Worm (Caenorhabditis elegans) whole organism, L4 larva: ENCODE measurements around the gene R10E4.11.

Experiments
- F44E2.7 ChIP-seq: fragments of 200-800 bp; sonication (Bioruptor generic); IDR thresholded peaks from 2 replicates; pipeline ENCODE4 v2.1.2; 2022; ENCODE audit warnings: missing genetic modification characterization, missing compliant biosample characterization
- T26A8.4 ChIP-seq: fragments of 200-800 bp; sonication (Bioruptor generic); IDR thresholded peaks from 2 replicates; pipeline ENCODE4 v1.3.6; 2022; ENCODE audit warnings: missing genetic modification characterization, missing compliant biosample characterization
- Y48G9A.11 ChIP-seq: fragments of 200-800 bp; sonication (Bioruptor generic); IDR thresholded peaks from 2 replicates; pipeline ENCODE4 v1.3.6; 2022; ENCODE audit warnings: missing genetic modification reagents, missing genetic modification characterization, missing compliant biosample characterization
- Y75B8A.6 ChIP-seq: fragments of 200-800 bp; sonication (Bioruptor generic); IDR thresholded peaks from 2 replicates; pipeline ENCODE4 v1.3.6; 2022; ENCODE audit warnings: missing genetic modification reagents, missing genetic modification characterization, missing compliant biosample characterization
- ZK337.2 ChIP-seq: fragments of 200-800 bp; sonication (Bioruptor generic); IDR thresholded peaks from 2 replicates; pipeline ENCODE4 v1.3.6; 2022; ENCODE audit warnings: missing genetic modification reagents, missing genetic modification characterization, missing compliant biosample characterization
- aha-1 ChIP-seq: fragments of 150-350 bp; peaks from one replicate; lab custom pipeline; 2014; ENCODE audit warnings: missing biosample characterization, missing genetic modification characterization
- ceh-20 ChIP-seq: fragments of 200-800 bp; sonication (Bioruptor generic); IDR thresholded peaks from 2 replicates; pipeline ENCODE4 v1.3.6; 2022; ENCODE audit warnings: missing genetic modification reagents, missing genetic modification characterization, missing compliant biosample characterization
- ceh-44 ChIP-seq: fragments of 200-800 bp; sonication (Bioruptor generic); IDR thresholded peaks from 2 replicates; pipeline ENCODE4 v1.3.6; 2022; ENCODE audit warnings: missing genetic modification reagents, missing genetic modification characterization, missing compliant biosample characterization
- daf-19 ChIP-seq: fragments of 200-800 bp; sonication (Bioruptor generic); conservative IDR thresholded peaks from 2 replicates; pipeline ENCODE4 v1.3.6; 2022; ENCODE audit warnings: missing genetic modification characterization, missing compliant biosample characterization
- daf-8 ChIP-seq: fragments of 200-800 bp; sonication (Bioruptor generic); IDR thresholded peaks from 2 replicates; pipeline ENCODE4 v1.3.6; 2022; ENCODE audit warnings: missing genetic modification characterization, missing compliant biosample characterization
- dmd-9 ChIP-seq: fragments of 200-800 bp; sonication (Bioruptor generic); IDR thresholded peaks from 2 replicates; pipeline ENCODE4 v1.3.6; 2022; ENCODE audit warnings: missing genetic modification reagents, missing genetic modification characterization, missing compliant biosample characterization
- dpl-1 ChIP-seq: fragments of 150-350 bp; optimal IDR thresholded peaks from 2 replicates; lab custom pipeline; 2014; ENCODE audit warnings: missing biosample characterization, missing genetic modification reagents, missing genetic modification characterization
- duxl-1 ChIP-seq: sonication (generic microtip); optimal IDR thresholded peaks from 2 replicates; lab custom pipeline; 2016; ENCODE audit warnings: mild to moderate bottlenecking, missing genetic modification characterization, moderate library complexity, missing compliant biosample characterization; ENCODE audit not compliant: poor library complexity
- dve-1 ChIP-seq: sonication (generic microtip); optimal IDR thresholded peaks from 2 replicates; lab custom pipeline; 2017; ENCODE audit warnings: antibody characterized with exemption, mild to moderate bottlenecking, missing genetic modification characterization, missing compliant biosample characterization; ENCODE audit not compliant: insufficient read depth
- gei-8 ChIP-seq: fragments of 200-800 bp; sonication (Bioruptor generic); optimal IDR thresholded peaks from 2 replicates; lab custom pipeline; 2018; ENCODE audit warnings: mild to moderate bottlenecking, missing genetic modification characterization, missing compliant biosample characterization
- hif-1 ChIP-seq, 2 experiments: sonication (generic microtip); optimal IDR thresholded peaks; 2 replicates each; lab custom pipeline; 2016 to 2017; ENCODE audit warnings: missing compliant biosample characterization in 2 of 2, missing genetic modification characterization in 2 of 2, missing genetic modification reagents in 2 of 2, missing genotype in 2 of 2, mild to moderate bottlenecking in 1 of 2
- hlh-11 ChIP-seq: fragments of 200-800 bp; sonication (Bioruptor generic); optimal IDR thresholded peaks from 2 replicates; lab custom pipeline; 2018; ENCODE audit warnings: mild to moderate bottlenecking, missing genetic modification characterization, missing compliant biosample characterization
- jun-1 ChIP-seq: fragments of 150-350 bp; optimal IDR thresholded peaks from 2 replicates; lab custom pipeline; 2014; ENCODE audit warnings: missing biosample characterization, missing genetic modification reagents, missing genetic modification characterization
- lin-1 ChIP-seq: fragments of 200-800 bp; sonication (Bioruptor generic); IDR thresholded peaks from 2 replicates; pipeline ENCODE4 v1.3.6; 2022; ENCODE audit warnings: missing genetic modification reagents, missing genetic modification characterization, missing compliant biosample characterization
- lin-13 ChIP-seq: fragments of 150-350 bp; optimal IDR thresholded peaks from 2 replicates; lab custom pipeline; 2014; ENCODE audit warnings: missing biosample characterization, missing genetic modification reagents, missing genetic modification characterization
- lin-29 ChIP-seq: fragments of 200-800 bp; sonication (Bioruptor generic); IDR thresholded peaks from 2 replicates; pipeline ENCODE4 v1.3.6; 2022; ENCODE audit warnings: missing genetic modification reagents, missing genetic modification characterization, missing compliant biosample characterization
- lin-38 ChIP-seq: fragments of 200-800 bp; sonication (Bioruptor generic); IDR thresholded peaks from 2 replicates; pipeline ENCODE4 v1.3.6; 2022; ENCODE audit warnings: missing genetic modification reagents, missing genetic modification characterization, missing compliant biosample characterization
- lir-3 ChIP-seq: sonication (generic microtip); optimal IDR thresholded peaks from 2 replicates; lab custom pipeline; 2016; ENCODE audit warnings: mild to moderate bottlenecking, missing genetic modification characterization, missing compliant biosample characterization
- lsy-2 ChIP-seq, 2 experiments: fragments of 150-350 bp in 1 of 2; sonication (generic microtip) in 1 of 2; optimal IDR thresholded peaks; 2 replicates each; lab custom pipeline; 2014 to 2017; ENCODE audit warnings: missing biosample characterization in 2 of 2, missing genetic modification characterization in 2 of 2
- madf-5 ChIP-seq, 2 experiments: fragments of 200-800 bp; sonication (Bioruptor generic); IDR thresholded peaks; 2 replicates each; pipeline ENCODE4 v1.3.6; 2022; ENCODE audit warnings: missing compliant biosample characterization in 2 of 2, missing genetic modification characterization in 2 of 2
- mdl-1 ChIP-seq, 2 experiments: fragments of 150-350 bp in 1 of 2; sonication (generic microtip) in 1 of 2; optimal IDR thresholded peaks; 2 replicates each; lab custom pipeline; 2014 to 2017; ENCODE audit warnings: missing biosample characterization in 2 of 2, missing genetic modification characterization in 2 of 2
- mep-1 ChIP-seq: fragments of 150-350 bp; sonication (generic microtip); optimal IDR thresholded peaks from 3 replicates; lab custom pipeline; 2014; ENCODE audit warnings: missing biosample characterization, missing genetic modification characterization
- mxl-3 ChIP-seq: fragments of 200-800 bp; sonication (Bioruptor generic); optimal IDR thresholded peaks from 2 replicates; lab custom pipeline; 2018; ENCODE audit warnings: mild to moderate bottlenecking, missing genetic modification characterization, missing compliant biosample characterization
- nhr-102 ChIP-seq: sonication (generic microtip); optimal IDR thresholded peaks from 2 replicates; lab custom pipeline; 2016; ENCODE audit warnings: mild to moderate bottlenecking, missing genetic modification characterization, moderate library complexity, missing compliant biosample characterization
- nhr-11 ChIP-seq: fragments of 150-350 bp; optimal IDR thresholded peaks from 2 replicates; lab custom pipeline; 2014; ENCODE audit warnings: missing biosample characterization, missing genetic modification characterization
- nhr-28 ChIP-seq: fragments of 150-350 bp; optimal IDR thresholded peaks from 2 replicates; lab custom pipeline; 2014; ENCODE audit warnings: missing biosample characterization, missing genetic modification characterization
- nhr-42 ChIP-seq: fragments of 200-800 bp; sonication (Bioruptor generic); IDR thresholded peaks from 2 replicates; pipeline ENCODE4 v1.3.6; 2022; ENCODE audit warnings: missing genetic modification characterization, missing compliant biosample characterization
- nhr-48 ChIP-seq: sonication (generic microtip); optimal IDR thresholded peaks from 2 replicates; lab custom pipeline; 2016; ENCODE audit warnings: mild to moderate bottlenecking, missing genetic modification characterization, missing compliant biosample characterization
- nhr-77 ChIP-seq: fragments of 150-350 bp; optimal IDR thresholded peaks from 2 replicates; lab custom pipeline; 2014; ENCODE audit warnings: missing biosample characterization, missing genetic modification characterization
- pha-4 ChIP-seq, 2 experiments: fragments of 150-350 bp in 1 of 2; fragments of 200-800 bp in 1 of 2; sonication (Bioruptor generic) in 1 of 2; IDR thresholded peaks in 1 of 2; optimal IDR thresholded peaks in 1 of 2; 2 replicates each; pipeline versions ENCODE4 v1.3.6 to Lab custom; 2014 to 2022; ENCODE audit warnings: missing genetic modification characterization in 2 of 2, missing genetic modification reagents in 2 of 2, missing biosample characterization in 1 of 2, missing compliant biosample characterization in 1 of 2
- php-3 ChIP-seq: fragments of 200-800 bp; sonication (Bioruptor generic); IDR thresholded peaks from 2 replicates; pipeline ENCODE4 v1.3.6; 2022; ENCODE audit warnings: missing genetic modification reagents, missing genetic modification characterization, missing compliant biosample characterization
- rbr-2 ChIP-seq: sonication (generic microtip); optimal IDR thresholded peaks from 2 replicates; lab custom pipeline; 2016; ENCODE audit warnings: missing genotype, missing genetic modification characterization, missing compliant biosample characterization
- saeg-2 ChIP-seq: fragments of 200-800 bp; sonication (Bioruptor generic); IDR thresholded peaks from 2 replicates; pipeline ENCODE4 v1.3.6; 2022; ENCODE audit warnings: missing genetic modification reagents, missing genetic modification characterization, missing compliant biosample characterization
- set-16 ChIP-seq: fragments of 200-800 bp; sonication (Bioruptor generic); IDR thresholded peaks from 2 replicates; pipeline ENCODE4 v1.3.6; 2022; ENCODE audit warnings: missing genetic modification reagents, missing genetic modification characterization, missing compliant biosample characterization
- skn-1 ChIP-seq: fragments of 150-350 bp; optimal IDR thresholded peaks from 2 replicates; lab custom pipeline; 2014; ENCODE audit warnings: missing biosample characterization, missing genetic modification characterization
- snpc-4 ChIP-seq: fragments of 150-350 bp; optimal IDR thresholded peaks from 2 replicates; lab custom pipeline; 2014; ENCODE audit warnings: missing biosample characterization, missing genetic modification characterization
- spr-1 ChIP-seq: sonication (generic microtip); optimal IDR thresholded peaks from 2 replicates; lab custom pipeline; 2016; ENCODE audit warnings: mild to moderate bottlenecking, missing genetic modification characterization, missing compliant biosample characterization
- spr-3 ChIP-seq: fragments of 200-800 bp; sonication (Bioruptor generic); optimal IDR thresholded peaks from 2 replicates; lab custom pipeline; 2018; ENCODE audit warnings: mild to moderate bottlenecking, missing genetic modification characterization, missing compliant biosample characterization
- tra-1 ChIP-seq: fragments of 200-800 bp; sonication (Bioruptor generic); IDR thresholded peaks from 2 replicates; pipeline ENCODE4 v1.3.6; 2022; ENCODE audit warnings: missing genetic modification reagents, missing genetic modification characterization, missing compliant biosample characterization
- unc-62 ChIP-seq, 3 experiments: fragments of 150-350 bp in 1 of 3; sonication (generic microtip); optimal IDR thresholded peaks in 2 of 3; peaks in 1 of 3; 1 replicate in 1 of 3; 2 replicates in 2 of 3; lab custom pipeline; 2014 to 2017; ENCODE audit warnings: missing biosample characterization in 3 of 3, missing genetic modification characterization in 3 of 3, missing genetic modification reagents in 3 of 3, missing genotype in 1 of 3
- ztf-7 ChIP-seq: fragments of 150-350 bp; optimal IDR thresholded peaks from 2 replicates; lab custom pipeline; 2014; ENCODE audit warnings: missing biosample characterization, missing genetic modification characterization

The R10E4.11 gene

ce11 chrIII:4287379-4287778, 13.5 kb downstream of the R10E4.11 start, which contains the start of gene R10E4.3:
Gene R10E4.3, minus strand, starts transcription at chrIII:4287479.
- TF ChIP-seq nhr-77 (tag; lab: Kevin White, UChicago) (no peak), lin-29 (no peak), daf-8 (no peak), snpc-4 (tag; lab: Kevin White, UChicago) (no peak), ceh-44 (GFP tag; lab: Robert Waterston, UW) (no peak), spr-1 (tag; lab: Kevin White, UChicago) (no peak), ceh-20 (GFP tag; lab: Robert Waterston, UW) (no peak), ztf-7 (no peak), spr-3 (GFP tag; lab: Kevin White, UChicago) (no peak), saeg-2 (no peak), lir-3 (no peak)

ce11 chrIII:4284732-4285165, 16.1 kb downstream of the R10E4.11 start:
- TF ChIP-seq dpl-1 (GFP tag; lab: Kevin White, UChicago) (peak; percentile 56), dve-1 (peak; percentile 85), nhr-77 (tag; lab: Kevin White, UChicago) (peak; percentile 56), php-3 (GFP tag; lab: Robert Waterston, UW) (0 out of 2 replicates have a peak, but pooled peaks have one; percentile 31), T26A8.4 (GFP tag; lab: Robert Waterston, UW) (peak; percentile 70), gei-8 (GFP tag; lab: Kevin White, UChicago) (peak; percentile 53), aha-1 (tag; lab: Kevin White, UChicago) (peak; percentile 87), hlh-11 (tag; lab: Kevin White, UChicago) (peak; percentile 97), spr-1 (tag; lab: Kevin White, UChicago) (peak; percentile 68), nhr-48 (tag; lab: Kevin White, UChicago) (peak; percentile 90), mdl-1 (tag; optimal IDR thresholded peaks at IDR 0.05; lab: Kevin White, UChicago) (peak; percentile 35 to 89), Y48G9A.11 (GFP tag; lab: Robert Waterston, UW) (no peak), nhr-11 (tag; lab: Kevin White, UChicago) (peak; percentile 30), unc-62 (GFP tag; optimal IDR thresholded peaks at IDR 0.05 in 1 of 2; lab: Kevin White, UChicago) (peak in 1 of 2 experiments; percentile 98), unc-62 (tag; optimal IDR thresholded peaks at IDR 0.05; lab: Kevin White, UChicago) (no peak), mxl-3 (GFP tag; lab: Kevin White, UChicago) (peak; percentile 92), nhr-28 (tag; lab: Kevin White, UChicago) (peak; percentile 79), dmd-9 (GFP tag; lab: Robert Waterston, UW) (no peak), Y75B8A.6 (no peak), lin-13 (GFP tag; lab: Kevin White, UChicago) (no peak), ZK337.2 (GFP tag; lab: Robert Waterston, UW) (no peak), F44E2.7 (GFP tag; lab: Robert Waterston, UW) (no peak), set-16 (GFP tag; lab: Robert Waterston, UW) (peak; percentile 37; the same call in 1 of the 2 replicates), mep-1 (tag; lab: Kevin White, UChicago) (peak; percentile 87), saeg-2 (peak; percentile 71; the same call in 1 of the 2 replicates), jun-1 (tag; lab: Kevin White, UChicago) (peak; percentile 8), snpc-4 (tag; lab: Kevin White, UChicago) (no peak), lin-38 (peak; percentile 41; the same call in 1 of the 2 replicates), lin-1 (GFP tag; lab: Robert Waterston, UW) (peak; percentile 77; the same call in 1 of the 2 replicates), madf-5 (GFP tag; IDR thresholded peaks at IDR 0.05; lab: Robert Waterston, UW) (peak in 1 of 2 experiments; percentile 76; a peak in 1 of 4 replicates), lsy-2 (tag; optimal IDR thresholded peaks at IDR 0.05; lab: Kevin White, UChicago) (peak in 1 of 2 experiments; percentile 82), daf-19 (no peak), ceh-20 (GFP tag; lab: Robert Waterston, UW) (0 out of 2 replicates have a peak, but pooled peaks have one; percentile 33), hif-1 (tag; optimal IDR thresholded peaks at IDR 0.05; lab: Kevin White, UChicago) (peak in 1 of 2 experiments; percentile 25), pha-4 (GFP tag; IDR thresholded peaks at IDR 0.05; lab: Robert Waterston, UW) (peak; percentile 65), pha-4 (tag; optimal IDR thresholded peaks at IDR 0.05; lab: Kevin White, UChicago) (peak; percentile 16), rbr-2 (tag; lab: Kevin White, UChicago) (peak; percentile 52), nhr-102 (tag; lab: Kevin White, UChicago) (peak; percentile 73), lin-29 (peak; percentile 71), nhr-42 (GFP tag; lab: Robert Waterston, UW) (0 out of 2 replicates have a peak, but pooled peaks have one; percentile 22), tra-1 (GFP tag; lab: Robert Waterston, UW) (peak; percentile 65; the same call in 1 of the 2 replicates), skn-1 (tag; lab: Kevin White, UChicago) (no peak), spr-3 (GFP tag; lab: Kevin White, UChicago) (no peak), duxl-1 (tag; lab: Kevin White, UChicago) (peak; percentile 32)
